Worm (Caenorhabditis elegans): ENCODE results near the gene flwr-1.

ce11 chrX:14976840-14977534, 6.9 kb upstream of the flwr-1 start:
- TF ChIP-seq snpc-4 (tag; optimal IDR thresholded peaks at IDR 0.05): no peak
- TF ChIP-seq attf-4 (tag; optimal IDR thresholded peaks at IDR 0.05): no peak
- no peak for TF ChIP-seq ceh-28 (tag; optimal IDR thresholded peaks at IDR 0.05)
- TF ChIP-seq dmd-9 (GFP tag; IDR thresholded peaks at IDR 0.05): no peak
- no peak for TF ChIP-seq egl-27 (tag; optimal IDR thresholded peaks at IDR 0.05)
- no peak for TF ChIP-seq unc-62 (GFP tag; optimal IDR thresholded peaks at IDR 0.05 in 1 of 2)
- TF ChIP-seq unc-62 (tag; optimal IDR thresholded peaks at IDR 0.05): no peak
- no peak for TF ChIP-seq skn-1 (tag; optimal IDR thresholded peaks at IDR 0.05)
